Worm (Caenorhabditis elegans) whole organism, L4 larva: Measurements from ENCODE around the gene Y53F4A.2.
"Not testable (repeated sequence)": the region's sequence is repeated elsewhere in the genome, so short reads cannot be mapped to it uniquely, and the experiment has no call there.

Experiments
- D1046.2 ChIP-seq: fragments of 200-800 bp; sonication (Bioruptor generic); IDR thresholded peaks from 2 replicates; pipeline ENCODE4 v1.3.6; 2022; ENCODE audit warnings: missing genetic modification characterization, missing compliant biosample characterization
- R02D3.7 ChIP-seq: fragments of 150-350 bp; sonication (generic microtip); optimal IDR thresholded peaks from 3 replicates; lab custom pipeline; 2014; ENCODE audit warnings: missing biosample characterization, missing genetic modification characterization
- T20F7.1 ChIP-seq: fragments of 200-800 bp; sonication (Bioruptor generic); optimal IDR thresholded peaks from 2 replicates; lab custom pipeline; 2018; ENCODE audit warnings: mild to moderate bottlenecking, missing genetic modification characterization, missing compliant biosample characterization
- Y105C5A.15 ChIP-seq: fragments of 200-800 bp; sonication (Bioruptor generic); IDR thresholded peaks from 2 replicates; pipeline ENCODE4 v1.3.6; 2022; ENCODE audit warnings: missing genetic modification characterization, missing compliant biosample characterization
- ZK337.2 ChIP-seq: fragments of 200-800 bp; sonication (Bioruptor generic); IDR thresholded peaks from 2 replicates; pipeline ENCODE4 v1.3.6; 2022; ENCODE audit warnings: missing genetic modification reagents, missing genetic modification characterization, missing compliant biosample characterization
- aha-1 ChIP-seq: fragments of 150-350 bp; peaks from one replicate; lab custom pipeline; 2014; ENCODE audit warnings: missing biosample characterization, missing genetic modification characterization
- ama-1 ChIP-seq: fragments of 150-350 bp; optimal IDR thresholded peaks from 2 replicates; lab custom pipeline; 2014; ENCODE audit warnings: inconsistent platforms, mixed read lengths
- arid-1 ChIP-seq: fragments of 200-800 bp; sonication (Bioruptor generic); conservative IDR thresholded peaks from 2 replicates; pipeline ENCODE4 v1.3.6; 2022; ENCODE audit warnings: missing genetic modification reagents, missing genetic modification characterization, missing compliant biosample characterization
- ceh-82 ChIP-seq: sonication (generic microtip); optimal IDR thresholded peaks from 2 replicates; lab custom pipeline; 2017; ENCODE audit warnings: missing biosample characterization, missing genetic modification characterization
- daf-16 ChIP-seq, 3 experiments: sonication (generic microtip); optimal IDR thresholded peaks; 2 replicates each; lab custom pipeline; 2016 to 2017; ENCODE audit warnings: missing genetic modification characterization in 3 of 3, missing genetic modification reagents in 3 of 3, mild to moderate bottlenecking in 2 of 3, missing compliant biosample characterization in 2 of 3, missing biosample characterization in 1 of 3, moderate library complexity in 1 of 3
- daf-8 ChIP-seq: fragments of 200-800 bp; sonication (Bioruptor generic); IDR thresholded peaks from 2 replicates; pipeline ENCODE4 v1.3.6; 2022; ENCODE audit warnings: missing genetic modification characterization, missing compliant biosample characterization
- dmd-6 ChIP-seq: fragments of 200-800 bp; sonication (Bioruptor generic); IDR thresholded peaks from 2 replicates; pipeline ENCODE4 v1.3.6; 2022; ENCODE audit warnings: missing genetic modification reagents, missing genetic modification characterization, missing compliant biosample characterization
- dmd-8 ChIP-seq: fragments of 200-800 bp; sonication (Bioruptor generic); IDR thresholded peaks from 2 replicates; pipeline ENCODE4 v1.3.6; 2022; ENCODE audit warnings: missing genetic modification characterization, missing compliant biosample characterization
- dpl-1 ChIP-seq: fragments of 150-350 bp; optimal IDR thresholded peaks from 2 replicates; lab custom pipeline; 2014; ENCODE audit warnings: missing biosample characterization, missing genetic modification reagents, missing genetic modification characterization
- duxl-1 ChIP-seq: sonication (generic microtip); optimal IDR thresholded peaks from 2 replicates; lab custom pipeline; 2016; ENCODE audit warnings: mild to moderate bottlenecking, missing genetic modification characterization, moderate library complexity, missing compliant biosample characterization; ENCODE audit not compliant: poor library complexity
- egl-27 ChIP-seq: sonication (generic microtip); optimal IDR thresholded peaks from 3 replicates; lab custom pipeline; 2017; ENCODE audit warnings: missing biosample characterization, missing genetic modification reagents, missing genetic modification characterization
- egl-43 ChIP-seq: fragments of 200-800 bp; sonication (Bioruptor generic); IDR thresholded peaks from 2 replicates; pipeline ENCODE4 v1.3.6; 2022; ENCODE audit warnings: missing genetic modification reagents, missing genetic modification characterization, missing compliant biosample characterization
- hif-1 ChIP-seq, 2 experiments: sonication (generic microtip); optimal IDR thresholded peaks; 2 replicates each; lab custom pipeline; 2016 to 2017; ENCODE audit warnings: missing compliant biosample characterization in 2 of 2, missing genetic modification characterization in 2 of 2, missing genetic modification reagents in 2 of 2, missing genotype in 2 of 2, mild to moderate bottlenecking in 1 of 2
- hlh-11 ChIP-seq: fragments of 200-800 bp; sonication (Bioruptor generic); optimal IDR thresholded peaks from 2 replicates; lab custom pipeline; 2018; ENCODE audit warnings: mild to moderate bottlenecking, missing genetic modification characterization, missing compliant biosample characterization
- hmg-1.1 ChIP-seq: fragments of 200-800 bp; sonication (Bioruptor generic); IDR thresholded peaks from 2 replicates; pipeline ENCODE4 v1.3.6; 2022; ENCODE audit warnings: missing genetic modification reagents, missing genetic modification characterization, missing compliant biosample characterization
- lin-29 ChIP-seq: fragments of 200-800 bp; sonication (Bioruptor generic); IDR thresholded peaks from 2 replicates; pipeline ENCODE4 v1.3.6; 2022; ENCODE audit warnings: missing genetic modification reagents, missing genetic modification characterization, missing compliant biosample characterization
- lsy-2 ChIP-seq, 2 experiments: fragments of 150-350 bp in 1 of 2; sonication (generic microtip) in 1 of 2; optimal IDR thresholded peaks; 2 replicates each; lab custom pipeline; 2014 to 2017; ENCODE audit warnings: missing biosample characterization in 2 of 2, missing genetic modification characterization in 2 of 2
- mes-2 ChIP-seq: sonication (generic microtip); optimal IDR thresholded peaks from 2 replicates; lab custom pipeline; 2016; ENCODE audit warnings: missing genotype, mild to moderate bottlenecking, missing genetic modification characterization, missing compliant biosample characterization; ENCODE audit not compliant: poor library complexity, severe bottlenecking
- mxl-3 ChIP-seq: fragments of 200-800 bp; sonication (Bioruptor generic); optimal IDR thresholded peaks from 2 replicates; lab custom pipeline; 2018; ENCODE audit warnings: mild to moderate bottlenecking, missing genetic modification characterization, missing compliant biosample characterization
- nhr-10 ChIP-seq: fragments of 150-350 bp; optimal IDR thresholded peaks from 2 replicates; lab custom pipeline; 2014; ENCODE audit warnings: missing biosample characterization, missing genetic modification characterization
- nhr-102 ChIP-seq: sonication (generic microtip); optimal IDR thresholded peaks from 2 replicates; lab custom pipeline; 2016; ENCODE audit warnings: mild to moderate bottlenecking, missing genetic modification characterization, moderate library complexity, missing compliant biosample characterization
- nhr-11 ChIP-seq: fragments of 150-350 bp; optimal IDR thresholded peaks from 2 replicates; lab custom pipeline; 2014; ENCODE audit warnings: missing biosample characterization, missing genetic modification characterization
- nhr-111 ChIP-seq: fragments of 200-800 bp; sonication (Bioruptor generic); optimal IDR thresholded peaks from 2 replicates; lab custom pipeline; 2018; ENCODE audit warnings: mild to moderate bottlenecking, missing genetic modification characterization, missing compliant biosample characterization
- nhr-42 ChIP-seq: fragments of 200-800 bp; sonication (Bioruptor generic); IDR thresholded peaks from 2 replicates; pipeline ENCODE4 v1.3.6; 2022; ENCODE audit warnings: missing genetic modification characterization, missing compliant biosample characterization
- nhr-48 ChIP-seq: sonication (generic microtip); optimal IDR thresholded peaks from 2 replicates; lab custom pipeline; 2016; ENCODE audit warnings: mild to moderate bottlenecking, missing genetic modification characterization, missing compliant biosample characterization
- nhr-77 ChIP-seq: fragments of 150-350 bp; optimal IDR thresholded peaks from 2 replicates; lab custom pipeline; 2014; ENCODE audit warnings: missing biosample characterization, missing genetic modification characterization
- php-3 ChIP-seq: fragments of 200-800 bp; sonication (Bioruptor generic); IDR thresholded peaks from 2 replicates; pipeline ENCODE4 v1.3.6; 2022; ENCODE audit warnings: missing genetic modification reagents, missing genetic modification characterization, missing compliant biosample characterization
- saeg-2 ChIP-seq: fragments of 200-800 bp; sonication (Bioruptor generic); IDR thresholded peaks from 2 replicates; pipeline ENCODE4 v1.3.6; 2022; ENCODE audit warnings: missing genetic modification reagents, missing genetic modification characterization, missing compliant biosample characterization
- tra-1 ChIP-seq: fragments of 200-800 bp; sonication (Bioruptor generic); IDR thresholded peaks from 2 replicates; pipeline ENCODE4 v1.3.6; 2022; ENCODE audit warnings: missing genetic modification reagents, missing genetic modification characterization, missing compliant biosample characterization
- unc-130 ChIP-seq: sonication (generic microtip); optimal IDR thresholded peaks from 2 replicates; lab custom pipeline; 2016; ENCODE audit warnings: missing genetic modification reagents, missing genetic modification characterization, missing compliant biosample characterization
- unc-62 ChIP-seq, 3 experiments: fragments of 150-350 bp in 1 of 3; sonication (generic microtip); optimal IDR thresholded peaks in 2 of 3; peaks in 1 of 3; 1 replicate in 1 of 3; 2 replicates in 2 of 3; lab custom pipeline; 2014 to 2017; ENCODE audit warnings: missing biosample characterization in 3 of 3, missing genetic modification characterization in 3 of 3, missing genetic modification reagents in 3 of 3, missing genotype in 1 of 3
- zag-1 ChIP-seq: fragments of 150-350 bp; optimal IDR thresholded peaks from 2 replicates; lab custom pipeline; 2014; ENCODE audit warnings: missing biosample characterization, missing genetic modification characterization
- zfp-3 ChIP-seq: fragments of 200-800 bp; sonication (Bioruptor generic); conservative IDR thresholded peaks from 2 replicates; pipeline ENCODE4 v1.3.6; 2022; ENCODE audit warnings: missing genetic modification reagents, missing genetic modification characterization, missing compliant biosample characterization
- zip-2 ChIP-seq: fragments of 150-350 bp; optimal IDR thresholded peaks from 2 replicates; lab custom pipeline; 2014; ENCODE audit warnings: missing biosample characterization, missing genetic modification characterization

Gene Y53F4A.2

ce11 chrII:14867530-14867929 lies 9.4 kb downstream of the Y53F4A.2 start:
- TF ChIP-seq duxl-1 (tag; lab: Kevin White, UChicago) (no peak), D1046.2 (GFP tag; lab: Robert Waterston, UW) (0 out of 2 replicates have a peak, but pooled peaks have one; percentile 61), ZK337.2 (0 out of 2 replicates have a peak, but pooled peaks have one; percentile 9), egl-43 (GFP tag; lab: Robert Waterston, UW) (peak; percentile 53; the same call in 1 of the 2 replicates)

- 0 out of 2 replicates have a peak, but pooled peaks have one; percentile 29 for TF ChIP-seq arid-1
- TF ChIP-seq hlh-11 (tag; lab: Kevin White, UChicago), result peak; percentile 22
- TF ChIP-seq aha-1 (tag; lab: Kevin White, UChicago), result peak; percentile 58
- peak; percentile 44 for TF ChIP-seq nhr-102 (tag; lab: Kevin White, UChicago)
- 0 out of 2 replicates have a peak, but pooled peaks have one; percentile 23 for TF ChIP-seq Y105C5A.15
- TF ChIP-seq daf-16 (GFP tag; optimal IDR thresholded peaks at IDR 0.05; lab: Kevin White, UChicago), result no peak
- peak; percentile 0 for TF ChIP-seq daf-16 (tag; optimal IDR thresholded peaks at IDR 0.05; lab: Kevin White, UChicago)
- no peak for TF ChIP-seq dmd-6 (GFP tag; lab: Robert Waterston, UW)
- TF ChIP-seq dmd-8, result no peak
Observed at ce11 chrII:14866668-14867067, 10.3 kb downstream of the Y53F4A.2 start, which contains the start of gene gpx-2. Gene gpx-2 (plus strand): TSS chrII:14866766.

- TF ChIP-seq R02D3.7 (tag; lab: Kevin White, UChicago) (no peak), nhr-77 (tag; lab: Kevin White, UChicago) (no peak), unc-130 (no peak), unc-62 (GFP tag; optimal IDR thresholded peaks at IDR 0.05 in 1 of 2; lab: Kevin White, UChicago) (peak in 1 of 2 experiments; percentile 79), unc-62 (tag; optimal IDR thresholded peaks at IDR 0.05; lab: Kevin White, UChicago) (no peak), aha-1 (tag; lab: Kevin White, UChicago) (peak; percentile 65), hmg-1.1 (no peak), T20F7.1 (GFP tag; lab: Kevin White, UChicago) (no peak), ceh-82 (tag; lab: Kevin White, UChicago) (no peak), zip-2 (tag; lab: Kevin White, UChicago) (no peak), daf-16 (GFP tag; optimal IDR thresholded peaks at IDR 0.05; lab: Kevin White, UChicago) (no peak), daf-16 (tag; optimal IDR thresholded peaks at IDR 0.05; lab: Kevin White, UChicago) (no peak), nhr-11 (no peak), zfp-3 (GFP tag; lab: Robert Waterston, UW) (no peak), nhr-10 (tag; lab: Kevin White, UChicago) (no peak), saeg-2 (no peak), tra-1 (GFP tag; lab: Robert Waterston, UW) (no peak), ama-1 (lab: Kevin White, UChicago) (no peak)
- TF ChIP-seq, all 104 proteins: peak for 2
Observed at ce11 chrII:14866156-14866555, 10.8 kb downstream of the Y53F4A.2 start.

- TF ChIP-seq dmd-6 (GFP tag; lab: Robert Waterston, UW), result peak; percentile 23; the same call in 1 of the 2 replicates
- TF ChIP-seq nhr-42 (GFP tag; lab: Robert Waterston, UW), result 0 out of 2 replicates have a peak, but pooled peaks have one; percentile 27
- TF ChIP-seq, all 104 proteins: peak for 2; not testable (repeated sequence) for 102
Observed at ce11 chrII:14865152-14865551, 11.8 kb downstream of the Y53F4A.2 start.

- peak; percentile 27; the same call in 1 of the 2 replicates for TF ChIP-seq hmg-1.1
- TF ChIP-seq dmd-6 (GFP tag; lab: Robert Waterston, UW), result peak; percentile 27
- not testable (repeated sequence) for TF ChIP-seq daf-16 (GFP tag; optimal IDR thresholded peaks at IDR 0.05; lab: Kevin White, UChicago)
- TF ChIP-seq daf-16 (tag; optimal IDR thresholded peaks at IDR 0.05; lab: Kevin White, UChicago), result peak; percentile 35
Observed at ce11 chrII:14864304-14864703, 12.6 kb downstream of the Y53F4A.2 start.

- TF ChIP-seq mes-2 (tag; lab: Kevin White, UChicago), result peak; percentile 95
- TF ChIP-seq zfp-3 (GFP tag; lab: Robert Waterston, UW), result no peak
- no peak for TF ChIP-seq dmd-6 (GFP tag; lab: Robert Waterston, UW)
- TF ChIP-seq daf-16 (GFP tag; optimal IDR thresholded peaks at IDR 0.05; lab: Kevin White, UChicago), result no peak
- no peak for TF ChIP-seq daf-16 (tag; optimal IDR thresholded peaks at IDR 0.05; lab: Kevin White, UChicago)
- TF ChIP-seq unc-130, result peak; percentile 59
- TF ChIP-seq nhr-48, result no peak
- no peak for TF ChIP-seq daf-8 (GFP tag; lab: Robert Waterston, UW)
- TF ChIP-seq mxl-3, result no peak
- peak; percentile 88 for TF ChIP-seq dpl-1 (GFP tag; lab: Kevin White, UChicago)
- no peak for TF ChIP-seq egl-27 (tag; lab: Kevin White, UChicago)
- no peak for TF ChIP-seq lin-29
- peak in 1 of 2 experiments; percentile 49 for TF ChIP-seq lsy-2 (tag; optimal IDR thresholded peaks at IDR 0.05; lab: Kevin White, UChicago)
- TF ChIP-seq php-3 (GFP tag; lab: Robert Waterston, UW), result no peak
- TF ChIP-seq hif-1 (tag; optimal IDR thresholded peaks at IDR 0.05; lab: Kevin White, UChicago), result peak in 1 of 2 experiments; percentile 79
- TF ChIP-seq hlh-11 (tag; lab: Kevin White, UChicago), result no peak
- TF ChIP-seq zag-1 (tag; lab: Kevin White, UChicago), result no peak
- no peak for TF ChIP-seq nhr-111 (GFP tag; lab: Kevin White, UChicago)
Observed at ce11 chrII:14856922-14857321, 20.0 kb downstream of the Y53F4A.2 start, which contains the start of gene rbm-28. Gene rbm-28 (plus strand): TSS chrII:14857259.
